Worm (Caenorhabditis elegans): ENCODE results near the gene F56D6.20.
"Not testable (repeated sequence)": the region's sequence is repeated elsewhere in the genome, so short reads cannot be mapped to it uniquely, and the experiment has no call there.

Gene F56D6.20

DNA sequence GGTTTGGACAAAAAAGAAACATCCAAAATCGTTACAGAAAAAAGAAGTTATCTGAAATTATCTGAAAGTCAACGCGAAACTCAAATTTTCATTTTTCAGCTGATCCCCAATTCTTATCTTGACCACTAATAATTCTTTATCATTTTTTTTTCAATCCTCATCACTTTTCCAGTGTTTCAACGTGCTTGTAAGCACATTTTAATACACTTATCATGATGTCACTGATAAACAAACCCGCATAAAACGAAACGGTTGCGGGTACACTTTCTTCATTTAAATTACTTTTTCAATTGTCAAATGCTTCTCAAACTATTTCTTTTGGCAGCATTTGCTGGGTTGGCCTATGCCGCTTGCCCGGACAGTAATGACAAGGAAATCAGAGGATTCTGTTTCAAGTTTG lies 9.2 kb downstream of the F56D6.20 start, which contains the start of gene clec-67:
TSS of gene clec-67 (plus strand) at position 268 of the 400 bp plus-strand sequence.
- TF ChIP-seq madf-3 (GFP tag; IDR thresholded peaks at IDR 0.05) = no peak
- peak; percentile 44 for TF ChIP-seq nhr-80 (tag; optimal IDR thresholded peaks at IDR 0.05)

ce11 chrIV:3926117-3926516 lies 13.4 kb downstream of the F56D6.20 start, which contains the start of gene clec-68:
Gene clec-68, plus strand, starts transcription at chrIV:3926417.
- no peak for TF ChIP-seq snpc-1.3 (tag; optimal IDR thresholded peaks at IDR 0.05; ENCODE audit: insufficient read depth)
- no peak for TF ChIP-seq bed-2 (GFP tag; IDR thresholded peaks at IDR 0.05)
- no peak for TF ChIP-seq F55B11.4 (tag; optimal IDR thresholded peaks at IDR 0.05; ENCODE audit: borderline replicate concordance, insufficient read depth)

DNA sequence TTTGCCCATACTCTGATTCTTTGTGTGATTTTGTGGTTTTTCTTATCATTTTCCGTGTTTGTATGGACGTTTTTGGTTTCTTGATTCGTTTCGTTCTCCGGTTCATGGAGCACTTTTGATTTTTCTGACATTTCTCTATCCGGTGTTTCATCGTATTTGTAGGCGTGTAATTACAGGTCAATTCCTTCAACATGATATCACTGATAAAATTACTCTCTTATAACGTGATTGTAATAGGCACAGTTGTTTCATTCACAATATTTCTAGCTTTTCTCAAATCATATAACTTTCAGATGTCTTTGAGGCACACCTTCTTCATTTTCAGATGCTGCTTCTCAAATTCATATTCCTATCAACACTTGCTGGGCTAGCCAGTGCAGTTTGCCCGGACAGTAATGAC lies 19.7 kb downstream of the F56D6.20 start, which contains the start of gene clec-70:
TSS of gene clec-70 (plus strand) at position 301 of the 400 bp plus-strand sequence.
- TF ChIP-seq ceh-100 (GFP tag; IDR thresholded peaks at IDR 0.05); hmg-20 (GFP tag; IDR thresholded peaks at IDR 0.05); F10E7.11 (tag; optimal IDR thresholded peaks at IDR 0.05): not testable (repeated sequence)

DNA sequence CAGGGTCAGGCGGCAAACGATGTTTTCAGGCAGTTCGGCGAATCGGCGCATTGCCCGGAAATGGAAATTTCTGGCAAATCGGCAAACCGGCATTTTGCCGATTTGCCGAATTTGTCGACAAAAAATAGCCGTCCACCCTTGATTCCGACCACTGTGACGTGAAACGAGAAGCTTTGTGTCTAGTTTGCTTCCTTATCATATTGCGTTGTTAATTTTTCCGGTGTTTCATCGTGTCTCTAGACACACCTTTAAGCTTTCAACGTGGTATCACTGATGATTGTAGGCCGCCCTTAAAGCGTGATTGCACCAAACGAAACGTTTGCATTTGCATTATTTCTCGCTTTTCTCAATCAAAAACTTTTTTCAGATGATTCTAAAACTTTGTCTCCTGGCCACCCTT lies 24.4 kb downstream of the F56D6.20 start, which contains the start of gene clec-71:
TSS of gene clec-71 (plus strand) at position 362 of the 400 bp plus-strand sequence.
- TF ChIP-seq F55B11.4 (tag; optimal IDR thresholded peaks at IDR 0.05; ENCODE audit: borderline replicate concordance, insufficient read depth) (no peak), F33H1.4 (GFP tag; IDR thresholded peaks at IDR 0.05) (no peak), F10E7.11 (tag; optimal IDR thresholded peaks at IDR 0.05) (no peak), ztf-25 (GFP tag; IDR thresholded peaks at IDR 0.05) (no peak), akir-1 (GFP tag; optimal IDR thresholded peaks at IDR 0.05) (no peak), atf-7 (tag; optimal IDR thresholded peaks at IDR 0.05) (no peak), rpc-1 (optimal IDR thresholded peaks at IDR 0.05) (no peak), rpc-1 (tag; optimal IDR thresholded peaks at IDR 0.05) (no peak), somi-1 (GFP tag; optimal IDR thresholded peaks at IDR 0.05) (no peak), dox-1 (GFP tag; IDR thresholded peaks at IDR 0.05) (no peak), bed-2 (GFP tag; IDR thresholded peaks at IDR 0.05) (no peak), F52B5.7 (tag; optimal IDR thresholded peaks at IDR 0.05) (no peak)

DNA sequence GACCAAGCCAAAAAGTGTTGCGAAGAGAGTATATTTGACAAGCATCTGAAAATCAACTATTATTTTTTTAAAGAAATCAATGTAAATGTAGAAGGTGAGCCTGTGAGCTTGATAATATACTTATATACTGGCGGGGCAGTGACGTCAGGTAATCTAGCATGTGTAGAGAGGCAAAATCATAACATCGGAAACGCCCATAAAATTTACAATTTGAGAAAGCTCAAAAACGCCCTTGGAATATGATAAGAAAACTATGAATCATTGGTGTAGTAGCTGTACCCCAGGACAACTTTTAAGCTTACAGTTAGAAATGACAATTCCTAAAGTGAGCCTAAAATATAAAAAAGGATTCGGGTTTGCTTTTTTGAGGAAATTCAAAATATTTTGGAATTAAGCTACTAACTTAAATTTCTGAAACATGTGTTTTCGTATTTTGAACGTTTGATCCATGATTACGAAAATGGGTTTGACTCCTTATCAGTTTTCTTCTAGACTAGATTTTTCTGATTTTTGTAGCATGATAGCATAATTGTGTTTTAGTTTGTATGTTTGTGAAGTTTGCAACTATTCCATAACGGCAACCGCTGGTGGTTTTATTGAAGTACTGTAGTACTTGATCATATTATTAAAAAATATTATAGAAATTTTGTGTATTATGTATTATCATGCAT lies 29.1 kb downstream of the F56D6.20 start, which contains the start of gene clec-174:
TSS of gene clec-174 (minus strand) at position 51 of the 671 bp plus-strand sequence.
- TF ChIP-seq xnd-1 (tag; optimal IDR thresholded peaks at IDR 0.05) (no peak), F57C9.4 (tag; optimal IDR thresholded peaks at IDR 0.05) (no peak), aptf-3 (GFP tag; IDR thresholded peaks at IDR 0.05) (no peak)

ce11 chrIV:3943003-3943402 lies 30.3 kb downstream of the F56D6.20 start, which contains the start of gene Y46C8AL.11:
Gene Y46C8AL.11, plus strand, starts transcription at chrIV:3943303.
- no peak for TF ChIP-seq F49E8.2 (tag; optimal IDR thresholded peaks at IDR 0.05; ENCODE audit: insufficient read depth)
- TF ChIP-seq lin-40 (tag; optimal IDR thresholded peaks at IDR 0.05) = no peak
- TF ChIP-seq sdz-38 (tag; optimal IDR thresholded peaks at IDR 0.05) = no peak
- no peak for TF ChIP-seq bed-2 (GFP tag; IDR thresholded peaks at IDR 0.05)

DNA sequence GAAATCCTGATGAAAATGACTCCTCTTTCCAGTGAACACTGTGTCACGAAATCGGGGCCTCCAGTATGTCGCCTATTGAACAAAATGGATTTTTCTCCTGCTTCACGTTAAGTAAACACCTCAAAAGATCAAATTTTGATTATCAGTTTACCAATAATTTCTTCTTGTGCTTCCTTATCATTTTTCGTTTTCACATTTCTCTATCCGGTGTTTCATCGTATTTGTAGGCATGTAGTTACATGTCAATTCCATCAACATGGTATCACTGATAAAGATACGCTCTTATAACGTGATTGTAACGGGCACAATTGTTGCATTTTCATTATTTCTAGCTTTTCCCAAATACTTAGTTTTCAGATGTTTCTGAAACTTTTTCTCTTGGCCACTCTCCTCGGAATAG lies 31.8 kb downstream of the F56D6.20 start, which contains the start of gene clec-72:
TSS of gene clec-72 (plus strand) at position 358 of the 400 bp plus-strand sequence.
- peak; percentile 19; the same call in 1 of the 2 replicates for TF ChIP-seq dox-1 (GFP tag; IDR thresholded peaks at IDR 0.05)
- TF ChIP-seq nhr-80 (tag; optimal IDR thresholded peaks at IDR 0.05) = peak; percentile 90
- TF ChIP-seq nhr-120 (GFP tag; IDR thresholded peaks at IDR 0.05) = no peak
- no peak for TF ChIP-seq attf-6 (GFP tag; IDR thresholded peaks at IDR 0.05)
- TF ChIP-seq unc-62 (GFP tag; optimal IDR thresholded peaks at IDR 0.05) = peak; percentile 43
- TF ChIP-seq ets-4 (GFP tag; optimal IDR thresholded peaks at IDR 0.05) = peak; percentile 62
- TF ChIP-seq sdz-38 (tag; optimal IDR thresholded peaks at IDR 0.05) = no peak
- TF ChIP-seq bed-2 (GFP tag; IDR thresholded peaks at IDR 0.05) = no peak
- TF ChIP-seq B0019.2 (GFP tag; conservative IDR thresholded peaks at IDR 0.05) = no peak

Measured in whole organism, young adult.